Fruit fly (Drosophila melanogaster) whole organism, embryonic: ENCODE measurements around the gene Obp19d.
A peak's percentile ranks its signal among the peaks of the same experiment; 100 is the strongest.

ENCODE experiments used
- Ada2b ChIP-seq: fragments of 200-800 bp; sonication (Bioruptor generic); IDR thresholded peaks from 2 replicates; pipeline ENCODE4 v1.3.6; 2022; ENCODE audit warnings: missing biosample characterization, missing genetic modification characterization
- Bgb ChIP-seq: fragments of 200-800 bp; sonication (Bioruptor generic); IDR thresholded peaks from 2 replicates; pipeline ENCODE4 v1.3.6; 2022; ENCODE audit warnings: missing biosample characterization, missing genetic modification characterization; ENCODE audit not compliant: partially characterized antibody
- CG10267 ChIP-seq: fragments of 200-800 bp; sonication (Bioruptor generic); optimal IDR thresholded peaks from 2 replicates; lab custom pipeline; 2018; ENCODE audit warnings: missing biosample characterization, mild to moderate bottlenecking, missing genetic modification characterization, moderate library complexity
- CG11093 ChIP-seq: fragments of 200-800 bp; sonication (Bioruptor generic); IDR thresholded peaks from 3 replicates; pipeline ENCODE4 v1.3.6; 2022; ENCODE audit warnings: missing biosample characterization, missing genetic modification characterization
- CG13287 ChIP-seq: fragments of 200-800 bp; sonication (Bioruptor generic); IDR thresholded peaks from 2 replicates; pipeline ENCODE4 v1.3.6; 2022; ENCODE audit warnings: missing biosample characterization, missing genetic modification characterization; ENCODE audit not compliant: partially characterized antibody
- CG15514 ChIP-seq: fragments of 200-800 bp; sonication (Bioruptor generic); optimal IDR thresholded peaks from 3 replicates; lab custom pipeline; 2017; ENCODE audit warnings: missing biosample characterization, missing genetic modification characterization, mild to moderate bottlenecking, moderate library complexity, missing genetic modification reagents
- CG1603 ChIP-seq: fragments of 200-800 bp; sonication (Bioruptor generic); optimal IDR thresholded peaks from 2 replicates; lab custom pipeline; 2019; ENCODE audit warnings: missing biosample characterization, mild to moderate bottlenecking, missing genetic modification characterization, moderate library complexity
- CG17186 ChIP-seq: fragments of 200-800 bp; sonication (Bioruptor generic); optimal IDR thresholded peaks from 3 replicates; lab custom pipeline; 2017; ENCODE audit warnings: missing biosample characterization, missing genetic modification reagents, missing genetic modification characterization
- CG17568 ChIP-seq: fragments of 200-800 bp; sonication (Bioruptor generic); optimal IDR thresholded peaks from 2 replicates; lab custom pipeline; 2018; ENCODE audit warnings: missing biosample characterization, mild to moderate bottlenecking, missing genetic modification characterization, moderate library complexity
- CG2199 ChIP-seq: fragments of 200-800 bp; sonication (Bioruptor generic); IDR thresholded peaks from 3 replicates; pipeline ENCODE4 v1.3.6; 2022; ENCODE audit warnings: missing biosample characterization, missing genetic modification characterization
- CG31388 ChIP-seq: fragments of 200-800 bp; sonication (Bioruptor generic); optimal IDR thresholded peaks from 2 replicates; lab custom pipeline; 2016; ENCODE audit warnings: missing biosample characterization, missing genetic modification characterization
- CG34224 ChIP-seq: fragments of 200-800 bp; sonication (Bioruptor generic); IDR thresholded peaks from 3 replicates; pipeline ENCODE4 v1.3.6; 2022; ENCODE audit warnings: missing biosample characterization, missing genetic modification characterization; ENCODE audit not compliant: partially characterized antibody
- CG34422 ChIP-seq: fragments of 200-800 bp; sonication (Bioruptor generic); IDR thresholded peaks from 3 replicates; pipeline ENCODE4 v1.3.6; 2022; ENCODE audit warnings: missing biosample characterization, missing genetic modification characterization
- CG4730 ChIP-seq: fragments of 200-800 bp; sonication (Bioruptor generic); IDR thresholded peaks from 2 replicates; pipeline ENCODE4 v1.3.6; 2022; ENCODE audit warnings: missing biosample characterization, missing genetic modification characterization
- CG8290 ChIP-seq, 3 experiments: fragments of 200-800 bp; sonication (Bioruptor generic); optimal IDR thresholded peaks; 2 replicates each; lab custom pipeline; 2016 to 2019; ENCODE audit warnings: missing biosample characterization in 3 of 3, missing genetic modification characterization in 3 of 3, mild to moderate bottlenecking in 2 of 3, moderate library complexity in 1 of 3
- CG9797 ChIP-seq: fragments of 200-800 bp; sonication (Bioruptor generic); optimal IDR thresholded peaks from 3 replicates; lab custom pipeline; 2018; ENCODE audit warnings: missing biosample characterization, mild to moderate bottlenecking, missing genetic modification characterization
- CTCF ChIP-seq: fragments of 200-800 bp; sonication (Bioruptor generic); optimal IDR thresholded peaks from 2 replicates; lab custom pipeline; 2017; ENCODE audit warnings: missing biosample characterization, mild to moderate bottlenecking, missing genetic modification characterization, moderate library complexity
- CkIIα-i1 ChIP-seq: fragments of 200-800 bp; sonication (Bioruptor generic); IDR thresholded peaks from 2 replicates; pipeline ENCODE4 v1.3.6; 2022; ENCODE audit warnings: missing biosample characterization, missing genetic modification characterization
- D19A ChIP-seq: fragments of 200-800 bp; optimal IDR thresholded peaks from 3 replicates; lab custom pipeline; 2019; ENCODE audit warnings: missing biosample characterization, mild to moderate bottlenecking, missing genetic modification characterization, moderate library complexity
- Dp ChIP-seq: fragments of 200-800 bp; sonication (Bioruptor generic); optimal IDR thresholded peaks from 2 replicates; lab custom pipeline; 2018; ENCODE audit warnings: missing biosample characterization, mild to moderate bottlenecking, missing genetic modification characterization, moderate library complexity
- HmgD ChIP-seq: fragments of 200-800 bp; sonication (Bioruptor generic); optimal IDR thresholded peaks from 3 replicates; lab custom pipeline; 2016; ENCODE audit warnings: missing biosample characterization, missing genetic modification characterization
- MBD-R2 ChIP-seq: fragments of 200-800 bp; sonication (Bioruptor generic); IDR thresholded peaks from 2 replicates; pipeline ENCODE4 v1.3.6; 2022; ENCODE audit warnings: missing biosample characterization, missing genetic modification characterization
- MESR4 ChIP-seq: fragments of 200-800 bp; sonication (Bioruptor generic); optimal IDR thresholded peaks from 2 replicates; lab custom pipeline; 2018; ENCODE audit warnings: missing biosample characterization, mild to moderate bottlenecking, missing genetic modification characterization, moderate library complexity
- Scr ChIP-seq: fragments of 200-800 bp; sonication (Bioruptor generic); IDR thresholded peaks from 2 replicates; pipeline ENCODE4 v1.3.6; 2022; ENCODE audit warnings: missing biosample characterization, missing genetic modification characterization; ENCODE audit not compliant: partially characterized antibody
- Vsx1 ChIP-seq: fragments of 200-800 bp; sonication (Bioruptor generic); optimal IDR thresholded peaks from 2 replicates; lab custom pipeline; 2017; ENCODE audit warnings: missing biosample characterization, mild to moderate bottlenecking, missing genetic modification characterization, missing genetic modification reagents
- amos ChIP-seq: fragments of 200-800 bp; sonication (Bioruptor generic); IDR thresholded peaks from 2 replicates; pipeline ENCODE4 v1.3.6; 2022; ENCODE audit warnings: missing biosample characterization, missing genetic modification characterization; ENCODE audit not compliant: partially characterized antibody
- ara ChIP-seq: fragments of 200-800 bp; sonication (Bioruptor generic); IDR thresholded peaks from 2 replicates; pipeline ENCODE4 v1.3.6; 2022; ENCODE audit warnings: missing biosample characterization, missing genetic modification characterization
- bbx ChIP-seq: fragments of 200-800 bp; sonication (Bioruptor generic); IDR thresholded peaks from 2 replicates; pipeline ENCODE4 v1.3.6; 2022; ENCODE audit warnings: missing biosample characterization, missing genetic modification characterization; ENCODE audit not compliant: partially characterized antibody
- chinmo ChIP-seq: fragments of 200-800 bp; sonication (Bioruptor generic); IDR thresholded peaks from 4 replicates; pipeline ENCODE4 v1.3.6; 2022; ENCODE audit warnings: missing biosample characterization, missing genetic modification characterization; ENCODE audit not compliant: partially characterized antibody
- crp ChIP-seq, 2 experiments: fragments of 200-800 bp; sonication (Bioruptor generic); optimal IDR thresholded peaks; 2 replicates in 1 of 2; 3 replicates in 1 of 2; lab custom pipeline; 2017; ENCODE audit warnings: missing biosample characterization in 2 of 2, missing genetic modification characterization in 2 of 2, mild to moderate bottlenecking in 1 of 2, moderate library complexity in 1 of 2
- dm ChIP-seq: fragments of 200-800 bp; sonication (Bioruptor generic); optimal IDR thresholded peaks from 3 replicates; lab custom pipeline; 2016; ENCODE audit warnings: missing biosample characterization, missing genetic modification characterization
- ems ChIP-seq: fragments of 200-800 bp; sonication (Bioruptor generic); optimal IDR thresholded peaks from 3 replicates; lab custom pipeline; 2016; ENCODE audit warnings: missing biosample characterization, missing genetic modification characterization
- gce ChIP-seq: fragments of 200-800 bp; sonication (Bioruptor generic); IDR thresholded peaks from 3 replicates; pipeline ENCODE4 v1.3.6; 2022; ENCODE audit warnings: missing biosample characterization, missing genetic modification characterization
- gfzf ChIP-seq: fragments of 200-800 bp; sonication (Bioruptor generic); optimal IDR thresholded peaks from 2 replicates; lab custom pipeline; 2016; ENCODE audit warnings: missing biosample characterization, mild to moderate bottlenecking, missing genetic modification characterization, moderate library complexity
- jing ChIP-seq: fragments of 200-800 bp; sonication (Bioruptor generic); optimal IDR thresholded peaks from 2 replicates; lab custom pipeline; 2018; ENCODE audit warnings: missing biosample characterization, mild to moderate bottlenecking, missing genetic modification characterization
- knrl ChIP-seq: fragments of 200-800 bp; sonication (Bioruptor generic); IDR thresholded peaks from 3 replicates; pipeline ENCODE4 v1.3.6; 2022; ENCODE audit warnings: missing biosample characterization, missing genetic modification characterization; ENCODE audit not compliant: partially characterized antibody
- nau ChIP-seq: fragments of 200-800 bp; sonication (Bioruptor generic); optimal IDR thresholded peaks from 3 replicates; lab custom pipeline; 2017; ENCODE audit warnings: missing biosample characterization, mild to moderate bottlenecking, missing genetic modification characterization, missing genetic modification reagents
- nerfin-2 ChIP-seq: fragments of 200-800 bp; sonication (Bioruptor generic); IDR thresholded peaks from 2 replicates; pipeline ENCODE4 v1.3.6; 2022; ENCODE audit warnings: missing biosample characterization, missing genetic modification characterization; ENCODE audit not compliant: partially characterized antibody
- pfk ChIP-seq: fragments of 200-800 bp; sonication (Bioruptor generic); optimal IDR thresholded peaks from 2 replicates; lab custom pipeline; 2018; ENCODE audit warnings: missing biosample characterization, mild to moderate bottlenecking, missing genetic modification characterization, moderate library complexity
- schlank ChIP-seq: fragments of 200-800 bp; sonication (Bioruptor generic); optimal IDR thresholded peaks from 2 replicates; lab custom pipeline; 2018; ENCODE audit warnings: missing biosample characterization, mild to moderate bottlenecking, missing genetic modification characterization
- sd ChIP-seq: fragments of 200-800 bp; sonication (Bioruptor generic); optimal IDR thresholded peaks from 3 replicates; lab custom pipeline; 2018; ENCODE audit warnings: missing biosample characterization, mild to moderate bottlenecking, missing genetic modification characterization, moderate library complexity
- sens ChIP-seq: fragments of 200-800 bp; sonication (Bioruptor generic); peaks from one replicate; lab custom pipeline; 2016; ENCODE audit warnings: missing biosample characterization, missing genetic modification characterization
- stwl ChIP-seq: fragments of 200-800 bp; sonication (Bioruptor generic); optimal IDR thresholded peaks from 3 replicates; lab custom pipeline; 2018; ENCODE audit warnings: missing biosample characterization, mild to moderate bottlenecking, missing genetic modification characterization, moderate library complexity
- trem ChIP-seq: fragments of 200-800 bp; optimal IDR thresholded peaks from 3 replicates; lab custom pipeline; 2019; ENCODE audit warnings: missing biosample characterization, mild to moderate bottlenecking, missing genetic modification characterization, moderate library complexity

Gene Obp19d

DNA sequence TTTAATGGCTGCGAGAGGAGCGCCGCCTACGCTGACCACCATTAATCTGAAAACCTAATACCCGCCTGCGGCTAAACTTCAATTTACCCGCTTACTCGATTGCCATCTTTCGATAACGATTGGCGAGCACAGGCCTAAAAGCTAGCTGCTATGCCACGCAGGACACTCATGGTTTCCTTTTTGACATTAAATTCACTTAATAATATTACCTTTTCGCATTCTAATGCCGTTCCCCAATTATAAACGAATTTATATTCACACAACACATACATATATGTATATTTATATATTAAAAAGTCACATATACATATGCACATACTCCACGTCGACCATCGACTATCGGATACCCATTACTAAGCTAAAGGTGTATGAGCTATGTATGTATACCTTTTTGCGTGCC, 29.8 kb upstream of the Obp19d start (continued):
- TF ChIP-seq nerfin-2 (GFP tag; lab: Robert Waterston, UW) (peak; percentile 45; the same call in 1 of the 2 replicates), CG31388 (no peak), D19A (no peak), CG13287 (peak; percentile 22; the same call in 1 of the 2 replicates), Bgb (GFP tag; lab: Robert Waterston, UW) (peak; percentile 30; the same call in 1 of the 2 replicates), CG11093 (GFP tag; lab: Robert Waterston, UW) (no peak), schlank (tag; lab: Kevin White, UChicago) (no peak), Vsx1 (GFP tag; lab: Kevin White, UChicago) (no peak)

DNA sequence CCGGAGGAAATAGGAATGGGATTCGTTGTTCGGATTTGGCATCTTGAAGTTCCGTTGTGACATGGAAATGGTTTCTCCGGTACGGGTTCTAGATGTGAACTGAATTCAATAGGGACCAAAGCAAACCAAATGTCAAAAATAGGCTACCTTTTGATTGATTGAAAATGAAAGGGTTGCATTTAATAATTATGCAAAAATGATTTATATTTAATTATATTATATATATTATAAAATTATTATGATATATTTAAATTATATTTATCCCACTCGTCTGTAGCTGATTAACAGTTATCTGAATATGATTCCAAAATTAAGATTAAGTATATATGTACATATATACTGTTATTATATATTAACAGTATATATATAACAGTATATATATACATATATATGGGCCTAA, 28.7 kb upstream of the Obp19d start, which contains the start of gene jb:
Gene jb, minus strand, starts transcription at position 101 of the 400 bp plus-strand sequence.
- no peak for TF ChIP-seq CG34224 (GFP tag; lab: Robert Waterston, UW)
- TF ChIP-seq pfk (GFP tag; lab: Kevin White, UChicago): no peak

DNA sequence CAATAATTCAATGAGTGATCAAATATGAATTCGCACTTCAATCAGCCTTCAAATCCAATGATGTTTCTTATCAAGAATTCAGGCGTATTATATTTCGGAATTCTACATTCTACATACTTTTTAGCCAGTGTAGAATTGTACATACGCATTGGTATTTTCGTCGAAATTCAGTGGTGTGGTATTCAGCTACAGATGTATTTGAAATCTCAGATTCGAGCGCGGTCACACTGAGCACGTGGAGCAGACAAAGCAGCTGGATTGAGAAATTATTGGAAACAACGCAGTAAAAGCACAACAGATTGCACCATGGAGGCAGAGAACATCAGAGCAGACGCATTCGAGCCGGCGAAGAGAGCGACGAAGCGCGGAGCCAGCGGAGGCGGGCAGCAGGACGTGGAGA, 28.2 kb upstream of the Obp19d start:
- TF ChIP-seq ara (no peak), CTCF (GFP tag; lab: Kevin White, UChicago) (peak; percentile 71), CG15514 (peak; percentile 7), Ada2b (GFP tag; lab: Robert Waterston, UW) (no peak), gfzf (GFP tag; lab: Kevin White, UChicago) (peak; percentile 82), CG4730 (no peak), CG1603 (tag; lab: Kevin White, UChicago) (peak; percentile 78), gce (GFP tag; lab: Robert Waterston, UW) (no peak), nau (GFP tag; lab: Kevin White, UChicago) (no peak), ems (no peak), Dp (GFP tag; lab: Kevin White, UChicago) (peak; percentile 38), trem (tag; lab: Kevin White, UChicago) (peak; percentile 28), crp (GFP tag; optimal IDR thresholded peaks at IDR 0.05; lab: Kevin White, UChicago) (peak in 1 of 2 experiments; percentile 74), HmgD (GFP tag; lab: Kevin White, UChicago) (peak; percentile 11), MBD-R2 (GFP tag; lab: Robert Waterston, UW) (peak; percentile 87), CG17568 (GFP tag; lab: Kevin White, UChicago) (no peak), CkIIα-i1 (GFP tag; lab: Robert Waterston, UW) (no peak), sens (peak; percentile 9), dm (GFP tag; lab: Kevin White, UChicago) (peak; percentile 94), bbx (GFP tag; lab: Robert Waterston, UW) (0 out of 2 replicates have a peak, but pooled peaks have one; percentile 34), amos (GFP tag; lab: Robert Waterston, UW) (peak; percentile 41; the same call in 1 of the 2 replicates), CG10267 (tag; lab: Kevin White, UChicago) (peak; percentile 7), CG17186 (peak; percentile 16), sd (tag; lab: Kevin White, UChicago) (peak; percentile 43), CG8290 (GFP tag; optimal IDR thresholded peaks at IDR 0.05; lab: Kevin White, UChicago) (peak; percentile 7), CG8290 (tag; optimal IDR thresholded peaks at IDR 0.05; lab: Kevin White, UChicago) (peak in 1 of 2 experiments; percentile 46), chinmo (GFP tag; lab: Robert Waterston, UW) (no peak), knrl (peak; percentile 28; the same call in 1 of the 3 replicates), CG2199 (GFP tag; lab: Robert Waterston, UW) (0 out of 3 replicates have a peak, but pooled peaks have one; percentile 31), CG13287 (peak; percentile 45; the same call in 1 of the 2 replicates), jing (GFP tag; lab: Kevin White, UChicago) (no peak), MESR4 (GFP tag; lab: Kevin White, UChicago) (peak; percentile 66), CG9797 (GFP tag; lab: Kevin White, UChicago) (peak; percentile 80), CG34422 (peak; percentile 41; the same call in 1 of the 3 replicates), Scr (GFP tag; lab: Robert Waterston, UW) (peak; percentile 17; the same call in 1 of the 2 replicates), stwl (tag; lab: Kevin White, UChicago) (peak; percentile 72), Bgb (GFP tag; lab: Robert Waterston, UW) (peak; percentile 55)
